Fruit fly (Drosophila melanogaster) whole organism, embryonic: ENCODE results near the gene CG34282.

ENCODE experiments used
- Atf6 ChIP-seq: fragments of 200-800 bp; sonication (Bioruptor generic); IDR thresholded peaks from 2 replicates; pipeline ENCODE4 v1.3.6; 2022; ENCODE audit warnings: missing biosample characterization, missing genetic modification characterization
- CG11723 ChIP-seq: fragments of 200-800 bp; sonication (Bioruptor generic); optimal IDR thresholded peaks from 2 replicates; lab custom pipeline; 2017; ENCODE audit warnings: missing biosample characterization, mild to moderate bottlenecking, missing genetic modification characterization
- CG1233 ChIP-seq: fragments of 200-800 bp; sonication (Bioruptor generic); optimal IDR thresholded peaks from 4 replicates; lab custom pipeline; 2018; ENCODE audit warnings: missing biosample characterization, mild to moderate bottlenecking, missing genetic modification characterization
- CG13775 ChIP-seq: fragments of 200-800 bp; sonication (Bioruptor generic); optimal IDR thresholded peaks from 3 replicates; lab custom pipeline; 2017; ENCODE audit warnings: missing biosample characterization, mild to moderate bottlenecking, missing genetic modification characterization
- CG14050 ChIP-seq: fragments of 200-800 bp; sonication (Bioruptor generic); IDR thresholded peaks from 3 replicates; pipeline ENCODE4 v1.3.6; 2022; ENCODE audit warnings: missing biosample characterization, missing genetic modification characterization
- CG17328 ChIP-seq: fragments of 200-800 bp; sonication (Bioruptor generic); IDR thresholded peaks from 2 replicates; pipeline ENCODE4 v1.3.6; 2022; ENCODE audit warnings: missing biosample characterization, missing genetic modification characterization
- CG30403 ChIP-seq: fragments of 200-800 bp; sonication (Bioruptor generic); optimal IDR thresholded peaks from 3 replicates; lab custom pipeline; 2016; ENCODE audit warnings: missing biosample characterization, missing genetic modification characterization
- CG3407 ChIP-seq: fragments of 200-800 bp; sonication (Bioruptor generic); optimal IDR thresholded peaks from 2 replicates; lab custom pipeline; 2018; ENCODE audit warnings: missing biosample characterization, mild to moderate bottlenecking, missing genetic modification characterization
- CG4617 ChIP-seq: fragments of 200-800 bp; sonication (Bioruptor generic); optimal IDR thresholded peaks from 3 replicates; lab custom pipeline; 2016; ENCODE audit warnings: missing biosample characterization, missing genetic modification characterization, borderline replicate concordance
- CG4730 ChIP-seq: fragments of 200-800 bp; sonication (Bioruptor generic); IDR thresholded peaks from 2 replicates; pipeline ENCODE4 v1.3.6; 2022; ENCODE audit warnings: missing biosample characterization, missing genetic modification characterization
- CG5180 ChIP-seq: fragments of 200-800 bp; sonication (Bioruptor generic); optimal IDR thresholded peaks from 3 replicates; lab custom pipeline; 2017; ENCODE audit warnings: missing biosample characterization, missing genetic modification characterization, mild to moderate bottlenecking, moderate library complexity, missing genetic modification reagents
- CG6254 ChIP-seq: fragments of 200-800 bp; sonication (Bioruptor generic); optimal IDR thresholded peaks from 3 replicates; lab custom pipeline; 2017; ENCODE audit warnings: mild to moderate bottlenecking, missing biosample characterization, missing genetic modification reagents, missing genetic modification characterization
- CG6654 ChIP-seq: fragments of 200-800 bp; sonication (Bioruptor generic); optimal IDR thresholded peaks from 2 replicates; lab custom pipeline; 2017; ENCODE audit warnings: missing biosample characterization, mild to moderate bottlenecking, missing genetic modification characterization
- CG6854 ChIP-seq: fragments of 200-800 bp; sonication (Bioruptor generic); optimal IDR thresholded peaks from 3 replicates; lab custom pipeline; 2017; ENCODE audit warnings: missing biosample characterization, mild to moderate bottlenecking, missing genetic modification characterization
- CG7786 ChIP-seq: fragments of 200-800 bp; sonication (Bioruptor generic); optimal IDR thresholded peaks from 2 replicates; lab custom pipeline; 2016; ENCODE audit warnings: missing biosample characterization, missing genetic modification characterization
- CG7963 ChIP-seq: fragments of 200-800 bp; sonication (Bioruptor generic); IDR thresholded peaks from 3 replicates; pipeline ENCODE4 v1.3.6; 2022; ENCODE audit warnings: missing biosample characterization, missing genetic modification characterization; ENCODE audit not compliant: partially characterized antibody
- CG8765 ChIP-seq: fragments of 200-800 bp; sonication (Bioruptor generic); IDR thresholded peaks from 2 replicates; pipeline ENCODE4 v1.3.6; 2022; ENCODE audit warnings: missing biosample characterization, missing genetic modification characterization
- Deaf1 ChIP-seq: fragments of 200-800 bp; optimal IDR thresholded peaks from 3 replicates; lab custom pipeline; 2019; ENCODE audit warnings: missing biosample characterization, mild to moderate bottlenecking, missing genetic modification characterization, moderate library complexity
- Doc3 ChIP-seq: fragments of 200-800 bp; sonication (Bioruptor generic); IDR thresholded peaks from 3 replicates; pipeline ENCODE4 v1.3.6; 2022; ENCODE audit warnings: missing biosample characterization, missing genetic modification characterization; ENCODE audit not compliant: partially characterized antibody
- E2f1 ChIP-seq: fragments of 200-800 bp; sonication (Bioruptor generic); IDR thresholded peaks from 2 replicates; pipeline ENCODE4 v1.3.6; 2022; ENCODE audit warnings: missing biosample characterization, missing genetic modification characterization
- Ets65A ChIP-seq: fragments of 200-800 bp; sonication (Bioruptor generic); peaks from one replicate; lab custom pipeline; 2016; ENCODE audit warnings: missing biosample characterization, missing genetic modification characterization
- GATAe ChIP-seq: fragments of 200-800 bp; sonication (Bioruptor generic); conservative IDR thresholded peaks from 2 replicates; pipeline ENCODE4 v1.3.6; 2022; ENCODE audit warnings: missing biosample characterization, missing genetic modification characterization
- Hmr ChIP-seq: fragments of 200-800 bp; sonication (Bioruptor generic); optimal IDR thresholded peaks from 3 replicates; lab custom pipeline; 2017; ENCODE audit warnings: mild to moderate bottlenecking, missing biosample characterization, missing genetic modification reagents, missing genetic modification characterization
- Hsf ChIP-seq: fragments of 200-800 bp; sonication (Bioruptor generic); optimal IDR thresholded peaks from 3 replicates; lab custom pipeline; 2016; ENCODE audit warnings: missing biosample characterization, missing genetic modification characterization
- Jarid2 ChIP-seq: fragments of 200-800 bp; sonication (Bioruptor generic); optimal IDR thresholded peaks from 3 replicates; lab custom pipeline; 2017; ENCODE audit warnings: mild to moderate bottlenecking, missing biosample characterization, missing genetic modification reagents, missing genetic modification characterization
- Meics ChIP-seq: fragments of 200-800 bp; sonication (Bioruptor generic); optimal IDR thresholded peaks from 2 replicates; lab custom pipeline; 2017; ENCODE audit warnings: missing biosample characterization, mild to moderate bottlenecking, missing genetic modification characterization
- Rfx ChIP-seq: fragments of 200-800 bp; sonication (Bioruptor generic); IDR thresholded peaks from 2 replicates; pipeline ENCODE4 v1.3.6; 2022; ENCODE audit warnings: missing biosample characterization, missing genetic modification characterization
- Sry-δ ChIP-seq: fragments of 200-800 bp; sonication (Bioruptor generic); optimal IDR thresholded peaks from 2 replicates; lab custom pipeline; 2016; ENCODE audit warnings: missing biosample characterization, missing genetic modification characterization
- Tbp ChIP-seq: fragments of >200 bp; optimal IDR thresholded peaks from 2 replicates; lab custom pipeline; 2018; ENCODE audit warnings: missing biosample characterization, missing genetic modification characterization
- aop ChIP-seq: fragments of 200-800 bp; sonication (Bioruptor generic); IDR thresholded peaks from 2 replicates; pipeline ENCODE4 v1.3.6; 2022; ENCODE audit warnings: missing biosample characterization, missing genetic modification characterization
- ap ChIP-seq: fragments of 200-800 bp; sonication (Bioruptor generic); IDR thresholded peaks from 2 replicates; pipeline ENCODE4 v1.3.6; 2022; ENCODE audit warnings: missing biosample characterization, missing genetic modification characterization
- da ChIP-seq: fragments of 200-800 bp; sonication (Bioruptor generic); optimal IDR thresholded peaks from 2 replicates; lab custom pipeline; 2016; ENCODE audit warnings: missing biosample characterization, missing genetic modification characterization
- danr ChIP-seq: fragments of 200-800 bp; sonication (Bioruptor generic); IDR thresholded peaks from 2 replicates; pipeline ENCODE4 v1.3.6; 2022; ENCODE audit warnings: missing biosample characterization, missing genetic modification characterization
- dpn ChIP-seq, 2 experiments: fragments of 200-800 bp; sonication (Bioruptor generic); optimal IDR thresholded peaks; 3 replicates each; lab custom pipeline; 2016; ENCODE audit warnings: missing biosample characterization in 2 of 2, missing genetic modification characterization in 2 of 2
- gce ChIP-seq: fragments of 200-800 bp; sonication (Bioruptor generic); IDR thresholded peaks from 3 replicates; pipeline ENCODE4 v1.3.6; 2022; ENCODE audit warnings: missing biosample characterization, missing genetic modification characterization
- insv ChIP-seq, 2 experiments: fragments of 200-800 bp; sonication (Bioruptor generic); optimal IDR thresholded peaks; 3 replicates each; lab custom pipeline; 2016 to 2018; ENCODE audit warnings: missing biosample characterization in 2 of 2, missing genetic modification characterization in 2 of 2
- inv ChIP-seq: fragments of 200-800 bp; sonication (Bioruptor generic); IDR thresholded peaks from 2 replicates; pipeline ENCODE4 v1.3.6; 2022; ENCODE audit warnings: missing biosample characterization, missing genetic modification characterization; ENCODE audit not compliant: partially characterized antibody
- lab ChIP-seq: fragments of 200-800 bp; sonication (Bioruptor generic); optimal IDR thresholded peaks from 3 replicates; lab custom pipeline; 2017; ENCODE audit warnings: missing biosample characterization, missing genetic modification characterization, mild to moderate bottlenecking, moderate library complexity, missing genetic modification reagents
- lbe ChIP-seq: fragments of 200-800 bp; sonication (Bioruptor generic); optimal IDR thresholded peaks from 2 replicates; lab custom pipeline; 2016; ENCODE audit warnings: missing biosample characterization, mild to moderate bottlenecking, missing genetic modification characterization
- lola ChIP-seq, 3 experiments: fragments of >200 bp in 2 of 3; fragments of 200-800 bp in 1 of 3; sonication (Bioruptor generic) in 1 of 3; optimal IDR thresholded peaks; 2 replicates each; lab custom pipeline; 2017 to 2019; ENCODE audit warnings: missing biosample characterization in 3 of 3, missing genetic modification characterization in 3 of 3, mild to moderate bottlenecking in 1 of 3, moderate library complexity in 1 of 3
- nmo ChIP-seq: fragments of 200-800 bp; sonication (Bioruptor generic); optimal IDR thresholded peaks from 2 replicates; lab custom pipeline; 2018; ENCODE audit warnings: missing biosample characterization, mild to moderate bottlenecking, missing genetic modification characterization, moderate library complexity
- peb ChIP-seq: fragments of 200-800 bp; sonication (Bioruptor generic); IDR thresholded peaks from 2 replicates; pipeline ENCODE4 v1.3.6; 2022; ENCODE audit warnings: missing biosample characterization, missing genetic modification characterization
- prd ChIP-seq, 3 experiments: fragments of >200 bp in 2 of 3; fragments of 200-800 bp in 1 of 3; sonication (Bioruptor generic) in 1 of 3; optimal IDR thresholded peaks in 2 of 3; IDR thresholded peaks in 1 of 3; 2 replicates in 2 of 3; 3 replicates in 1 of 3; pipeline versions ENCODE4 v1.3.6 to Lab custom; 2017 to 2022; ENCODE audit warnings: missing biosample characterization in 1 of 3, missing genetic modification characterization in 1 of 3
- sens ChIP-seq: fragments of 200-800 bp; sonication (Bioruptor generic); peaks from one replicate; lab custom pipeline; 2016; ENCODE audit warnings: missing biosample characterization, missing genetic modification characterization
- shn ChIP-seq: fragments of 200-800 bp; sonication (Bioruptor generic); optimal IDR thresholded peaks from 3 replicates; lab custom pipeline; 2016; ENCODE audit warnings: missing biosample characterization, missing genetic modification characterization
- slbo ChIP-seq: fragments of 200-800 bp; sonication (Bioruptor generic); IDR thresholded peaks from 2 replicates; pipeline ENCODE4 v1.3.6; 2022; ENCODE audit warnings: missing biosample characterization, missing genetic modification characterization
- sqz ChIP-seq: fragments of 200-800 bp; sonication (Bioruptor generic); optimal IDR thresholded peaks from 3 replicates; lab custom pipeline; 2018; ENCODE audit warnings: missing biosample characterization, mild to moderate bottlenecking, missing genetic modification characterization
- stwl ChIP-seq: fragments of 200-800 bp; sonication (Bioruptor generic); optimal IDR thresholded peaks from 3 replicates; lab custom pipeline; 2018; ENCODE audit warnings: missing biosample characterization, mild to moderate bottlenecking, missing genetic modification characterization, moderate library complexity
- twi ChIP-seq: fragments of 200-800 bp; optimal IDR thresholded peaks from 2 replicates; lab custom pipeline; 2019; ENCODE audit warnings: missing biosample characterization, mild to moderate bottlenecking, missing genetic modification characterization, moderate library complexity
- vfl ChIP-seq: fragments of 200-800 bp; sonication (Bioruptor generic); optimal IDR thresholded peaks from 2 replicates; lab custom pipeline; 2016; ENCODE audit warnings: missing biosample characterization, missing genetic modification characterization
- zen ChIP-seq: fragments of 200-800 bp; sonication (Bioruptor generic); optimal IDR thresholded peaks from 3 replicates; lab custom pipeline; 2018; ENCODE audit warnings: missing biosample characterization, mild to moderate bottlenecking, missing genetic modification characterization, moderate library complexity

Gene CG34282

DNA sequence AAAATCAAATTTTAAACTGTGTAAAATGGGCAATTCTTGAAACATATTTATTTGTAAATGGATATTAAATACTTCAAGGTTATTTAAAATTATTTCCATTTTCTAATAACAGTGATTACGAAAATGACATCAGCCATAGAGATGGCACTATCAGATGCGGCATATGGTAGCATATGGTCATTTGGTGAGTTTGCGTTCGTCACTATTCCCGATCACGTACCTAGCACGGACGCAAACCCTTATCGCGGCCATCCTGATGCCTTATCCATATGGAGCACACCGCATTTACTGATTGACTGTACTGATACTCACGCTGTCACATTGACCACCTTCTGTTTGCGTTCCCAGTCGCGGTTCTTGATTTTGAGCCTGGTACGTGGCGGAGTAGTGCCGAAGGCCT lies 43.0 kb downstream of the CG34282 start (continued):
- no peak for TF ChIP-seq sqz (GFP tag; lab: Kevin White, UChicago)
- no peak for TF ChIP-seq CG7963
- TF ChIP-seq CG6854, result no peak
- no peak for TF ChIP-seq CG3407 (GFP tag; lab: Kevin White, UChicago)
- TF ChIP-seq shn (GFP tag; lab: Kevin White, UChicago), result no peak
- peak; percentile 72 for TF ChIP-seq Sry-δ (GFP tag; lab: Kevin White, UChicago)
- no peak for TF ChIP-seq prd (optimal IDR thresholded peaks at IDR 0.05; lab: Kevin White, UChicago)
- peak; percentile 51; the same call in 2 of the 3 replicates for TF ChIP-seq prd (GFP tag; IDR thresholded peaks at IDR 0.05; lab: Robert Waterston, UW)
- no peak for TF ChIP-seq CG30403 (GFP tag; lab: Kevin White, UChicago)
- TF ChIP-seq CG6254 (GFP tag; lab: Kevin White, UChicago), result no peak
- no peak for TF ChIP-seq Tbp
- TF ChIP-seq insv (GFP tag; optimal IDR thresholded peaks at IDR 0.05; lab: Kevin White, UChicago), result no peak
- TF ChIP-seq CG6654 (GFP tag; lab: Kevin White, UChicago), result no peak
- TF ChIP-seq Hsf (GFP tag; lab: Kevin White, UChicago), result no peak
- no peak for TF ChIP-seq CG14050 (GFP tag; lab: Robert Waterston, UW)
- peak; percentile 88 for TF ChIP-seq Ets65A (GFP tag; lab: Kevin White, UChicago)
- no peak for TF ChIP-seq CG7786 (GFP tag; lab: Kevin White, UChicago)
- TF ChIP-seq CG8765 (GFP tag; lab: Robert Waterston, UW), result peak; percentile 10; the same call in 1 of the 2 replicates
- no peak for TF ChIP-seq E2f1 (GFP tag; lab: Robert Waterston, UW)
- no peak for TF ChIP-seq Deaf1 (tag; lab: Kevin White, UChicago)
- TF ChIP-seq lbe (GFP tag; lab: Kevin White, UChicago), result no peak
- peak; percentile 7 for TF ChIP-seq nmo
- TF ChIP-seq vfl (GFP tag; lab: Kevin White, UChicago), result no peak
- no peak for TF ChIP-seq GATAe (GFP tag; lab: Robert Waterston, UW)
- no peak for TF ChIP-seq CG1233 (GFP tag; lab: Kevin White, UChicago)
- TF ChIP-seq slbo (GFP tag; lab: Robert Waterston, UW), result peak; percentile 41; the same call in 1 of the 2 replicates
- no peak for TF ChIP-seq CG4730 (GFP tag; lab: Robert Waterston, UW)
- no peak for TF ChIP-seq CG17328 (GFP tag; lab: Robert Waterston, UW)
- TF ChIP-seq CG4617 (GFP tag; lab: Kevin White, UChicago), result no peak
- peak; percentile 19; the same call in 1 of the 2 replicates for TF ChIP-seq inv (GFP tag; lab: Robert Waterston, UW)
- TF ChIP-seq Meics (GFP tag; lab: Kevin White, UChicago), result peak; percentile 97
- no peak for TF ChIP-seq CG13775 (GFP tag; lab: Kevin White, UChicago)
- peak; percentile 68 for TF ChIP-seq stwl (tag; lab: Kevin White, UChicago)
- no peak for TF ChIP-seq da (GFP tag; lab: Kevin White, UChicago)
- no peak for TF ChIP-seq Doc3
- no peak for TF ChIP-seq CG11723 (GFP tag; lab: Kevin White, UChicago)
- no peak for TF ChIP-seq lola (GFP tag; optimal IDR thresholded peaks at IDR 0.05; lab: Kevin White, UChicago)
- TF ChIP-seq CG5180 (GFP tag; lab: Kevin White, UChicago), result no peak
- TF ChIP-seq zen (tag; lab: Kevin White, UChicago), result peak; percentile 45
- TF ChIP-seq dpn (GFP tag; optimal IDR thresholded peaks at IDR 0.05; lab: Kevin White, UChicago), result no peak
- no peak for TF ChIP-seq Jarid2 (GFP tag; lab: Kevin White, UChicago)
- TF ChIP-seq Atf6 (GFP tag; lab: Robert Waterston, UW), result 0 out of 2 replicates have a peak, but pooled peaks have one; percentile 15
- peak; percentile 62 for TF ChIP-seq twi (tag; lab: Kevin White, UChicago)
- no peak for TF ChIP-seq ap (GFP tag; lab: Robert Waterston, UW)
- TF ChIP-seq gce (GFP tag; lab: Robert Waterston, UW), result no peak
- TF ChIP-seq Rfx (GFP tag; lab: Robert Waterston, UW), result no peak
- TF ChIP-seq peb (GFP tag; lab: Robert Waterston, UW), result no peak
- TF ChIP-seq danr (GFP tag; lab: Robert Waterston, UW), result no peak
- TF ChIP-seq aop (GFP tag; lab: Robert Waterston, UW), result no peak
- no peak for TF ChIP-seq Hmr (GFP tag; lab: Kevin White, UChicago)
- peak; percentile 74 for TF ChIP-seq sens (GFP tag; lab: Kevin White, UChicago)
- no peak for TF ChIP-seq lab (GFP tag; lab: Kevin White, UChicago)
